Fruit fly (Drosophila melanogaster) S2 (cell line): ENCODE data around the gene CG44098.

ENCODE experiments used
- CG8478 ChIP-seq: fragments of >200 bp; optimal IDR thresholded peaks from 2 replicates; lab custom pipeline; 2018
- CTCF ChIP-seq, 2 experiments: fragments of >200 bp; optimal IDR thresholded peaks; 2 replicates each; lab custom pipeline; 2018

CG44098 gene

dm6 chr3R:4712063-4712462 is 60.9 kb downstream of the CG44098 start:
- TF ChIP-seq CTCF (optimal IDR thresholded peaks at IDR 0.05; lab: Kevin White, UChicago) (no peak), CG8478 (lab: Kevin White, UChicago) (no peak)

DNA sequence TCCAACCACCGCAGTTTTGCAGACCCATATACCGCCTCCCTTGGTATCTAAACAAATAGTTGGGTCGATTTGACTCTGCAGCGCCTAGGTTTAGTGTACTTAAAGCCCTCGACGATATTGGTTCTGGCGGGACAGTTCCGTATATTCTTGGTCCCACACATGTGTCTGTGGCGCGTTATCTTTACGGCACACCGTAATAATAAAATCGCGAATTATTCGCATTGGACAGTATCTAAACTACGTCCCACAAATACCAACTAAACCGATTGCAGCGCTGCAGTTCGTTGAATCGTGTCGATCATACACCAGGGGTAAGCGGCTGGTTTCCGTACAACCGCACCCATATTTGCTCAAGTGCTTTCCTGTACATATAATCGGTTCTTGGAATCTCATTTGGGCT is 66.9 kb downstream of the CG44098 start:
- no peak for TF ChIP-seq CTCF (optimal IDR thresholded peaks at IDR 0.05; lab: Kevin White, UChicago)
- TF ChIP-seq CG8478 (lab: Kevin White, UChicago), result no peak

dm6 chr3R:4705167-4705566 is 67.8 kb downstream of the CG44098 start:
- TF ChIP-seq CTCF (optimal IDR thresholded peaks at IDR 0.05; lab: Kevin White, UChicago) (peak; percentile 41 to 72), CG8478 (lab: Kevin White, UChicago) (no peak)
